Worm (Caenorhabditis elegans) whole organism, L1 larva: ENCODE results near the gene F32F2.4.

Source experiments
- C16A3.4 ChIP-seq: fragments of 150-350 bp; optimal IDR thresholded peaks from 2 replicates; lab custom pipeline; 2014; ENCODE audit warnings: missing biosample characterization, missing genetic modification characterization
- aha-1 ChIP-seq: fragments of 150-350 bp; optimal IDR thresholded peaks from 2 replicates; lab custom pipeline; 2014; ENCODE audit warnings: missing biosample characterization, missing genetic modification characterization
- ama-1 ChIP-seq: fragments of 150-350 bp; optimal IDR thresholded peaks from 2 replicates; lab custom pipeline; 2014
- blmp-1 ChIP-seq: fragments of 150-350 bp; optimal IDR thresholded peaks from 2 replicates; lab custom pipeline; 2014; ENCODE audit warnings: missing biosample characterization, missing genetic modification characterization
- dpl-1 ChIP-seq, 3 experiments: fragments of 150-350 bp in 2 of 3; sonication (generic microtip) in 1 of 3; optimal IDR thresholded peaks; 2 replicates each; lab custom pipeline; 2014 to 2017; ENCODE audit warnings: missing biosample characterization in 3 of 3, missing genetic modification characterization in 3 of 3, missing genetic modification reagents in 3 of 3
- dsc-1 ChIP-seq: sonication (generic microtip); optimal IDR thresholded peaks from 2 replicates; lab custom pipeline; 2016; ENCODE audit warnings: mild to moderate bottlenecking, missing genetic modification characterization, missing compliant biosample characterization
- efl-1 ChIP-seq, 4 experiments: fragments of 150-350 bp; optimal IDR thresholded peaks in 3 of 4; peaks in 1 of 4; 1 replicate in 1 of 4; 2 replicates in 3 of 4; lab custom pipeline; 2014; ENCODE audit warnings: missing biosample characterization in 2 of 4, missing genetic modification characterization in 2 of 4, missing genetic modification reagents in 2 of 4
- egl-27 ChIP-seq, 2 experiments: fragments of 150-350 bp in 1 of 2; sonication (generic microtip); optimal IDR thresholded peaks; 3 replicates each; lab custom pipeline; 2017 to 2018; ENCODE audit warnings: missing biosample characterization in 2 of 2, missing genetic modification characterization in 2 of 2, missing genetic modification reagents in 2 of 2
- elt-2 ChIP-seq: sonication (generic microtip); optimal IDR thresholded peaks from 2 replicates; lab custom pipeline; 2016; ENCODE audit warnings: missing genetic modification characterization, mild to moderate bottlenecking, inconsistent platforms, missing compliant biosample characterization, missing genetic modification reagents
- fkh-10 ChIP-seq: sonication (generic microtip); optimal IDR thresholded peaks from 2 replicates; lab custom pipeline; 2017; ENCODE audit warnings: missing biosample characterization, missing genetic modification reagents, missing genetic modification characterization
- fkh-4 ChIP-seq: sonication (generic microtip); optimal IDR thresholded peaks from 2 replicates; lab custom pipeline; 2016; ENCODE audit warnings: missing compliant biosample characterization, missing genetic modification characterization, borderline replicate concordance
- fkh-8 ChIP-seq: sonication (generic microtip); optimal IDR thresholded peaks from 2 replicates; lab custom pipeline; 2016; ENCODE audit warnings: mild to moderate bottlenecking, missing genetic modification characterization, missing compliant biosample characterization
- fos-1 ChIP-seq: fragments of 150-350 bp; optimal IDR thresholded peaks from 2 replicates; lab custom pipeline; 2014; ENCODE audit warnings: missing biosample characterization, missing genetic modification characterization
- hlh-4 ChIP-seq: sonication (generic microtip); optimal IDR thresholded peaks from 2 replicates; lab custom pipeline; 2016; ENCODE audit warnings: mild to moderate bottlenecking, missing genetic modification characterization, missing compliant biosample characterization
- hpl-2 ChIP-seq: fragments of 150-350 bp; optimal IDR thresholded peaks from 2 replicates; lab custom pipeline; 2014; ENCODE audit warnings: missing biosample characterization, missing genetic modification reagents, missing genetic modification characterization
- jun-1 ChIP-seq: fragments of 150-350 bp; optimal IDR thresholded peaks from 2 replicates; lab custom pipeline; 2014; ENCODE audit warnings: missing biosample characterization, missing genetic modification reagents, missing genetic modification characterization
- lin-14 ChIP-seq: fragments of 200-800 bp; sonication (Bioruptor generic); optimal IDR thresholded peaks from 2 replicates; lab custom pipeline; 2018; ENCODE audit warnings: mild to moderate bottlenecking, missing genetic modification characterization, moderate library complexity, missing compliant biosample characterization
- lin-35 ChIP-seq, 2 experiments: fragments of 150-350 bp; optimal IDR thresholded peaks; 2 replicates each; lab custom pipeline; 2014; ENCODE audit warnings: missing biosample characterization in 2 of 2, missing genetic modification characterization in 2 of 2, missing genetic modification reagents in 2 of 2
- lsy-2 ChIP-seq, 2 experiments: fragments of 150-350 bp; optimal IDR thresholded peaks; 2 replicates each; lab custom pipeline; 2014; ENCODE audit warnings: missing biosample characterization in 2 of 2, missing genetic modification characterization in 2 of 2
- mab-9 ChIP-seq: fragments of 200-800 bp; sonication (Bioruptor generic); IDR thresholded peaks from 2 replicates; pipeline ENCODE4 v1.3.6; 2022; ENCODE audit warnings: missing genetic modification reagents, missing genetic modification characterization, missing compliant biosample characterization
- mdl-1 ChIP-seq, 2 experiments: fragments of 150-350 bp; optimal IDR thresholded peaks; 2 replicates each; lab custom pipeline; 2014 to 2017; ENCODE audit warnings: missing biosample characterization in 2 of 2, missing genetic modification characterization in 2 of 2, inconsistent platforms in 1 of 2
- mef-2 ChIP-seq: fragments of 150-350 bp; optimal IDR thresholded peaks from 2 replicates; lab custom pipeline; 2014; ENCODE audit warnings: missing biosample characterization, missing genetic modification characterization
- nhr-12 ChIP-seq: sonication (generic microtip); optimal IDR thresholded peaks from 2 replicates; lab custom pipeline; 2017; ENCODE audit warnings: missing biosample characterization, missing genetic modification characterization
- nhr-28 ChIP-seq: fragments of 150-350 bp; optimal IDR thresholded peaks from 2 replicates; lab custom pipeline; 2014; ENCODE audit warnings: missing biosample characterization, missing genetic modification characterization
- nhr-47 ChIP-seq: sonication (generic microtip); optimal IDR thresholded peaks from 2 replicates; lab custom pipeline; 2016; ENCODE audit warnings: mild to moderate bottlenecking, missing genetic modification characterization, moderate library complexity, missing compliant biosample characterization
- nhr-71 ChIP-seq: sonication (generic microtip); optimal IDR thresholded peaks from 2 replicates; lab custom pipeline; 2016; ENCODE audit warnings: mild to moderate bottlenecking, missing genetic modification characterization, moderate library complexity, missing compliant biosample characterization
- nhr-76 ChIP-seq: sonication (generic microtip); optimal IDR thresholded peaks from 2 replicates; lab custom pipeline; 2017; ENCODE audit warnings: missing biosample characterization, missing genetic modification characterization
- nhr-84 ChIP-seq: sonication (generic microtip); optimal IDR thresholded peaks from 2 replicates; lab custom pipeline; 2017; ENCODE audit warnings: missing biosample characterization, missing genetic modification characterization
- pqm-1 ChIP-seq: sonication (generic microtip); optimal IDR thresholded peaks from 3 replicates; lab custom pipeline; 2017; ENCODE audit warnings: missing biosample characterization, missing genetic modification characterization
- rnt-1 ChIP-seq: sonication (generic microtip); optimal IDR thresholded peaks from 2 replicates; lab custom pipeline; 2016; ENCODE audit warnings: mild to moderate bottlenecking, missing genetic modification characterization, moderate library complexity, missing compliant biosample characterization
- snu-23 ChIP-seq: sonication (generic microtip); optimal IDR thresholded peaks from 2 replicates; lab custom pipeline; 2016; ENCODE audit warnings: missing genetic modification characterization, missing compliant biosample characterization
- sptf-1 ChIP-seq: fragments of 150-350 bp; optimal IDR thresholded peaks from 2 replicates; lab custom pipeline; 2014; ENCODE audit warnings: missing biosample characterization, missing genetic modification characterization
- tlp-1 ChIP-seq: fragments of 150-350 bp; optimal IDR thresholded peaks from 2 replicates; lab custom pipeline; 2014; ENCODE audit warnings: missing biosample characterization, missing genetic modification characterization
- unc-30 ChIP-seq: sonication (generic microtip); optimal IDR thresholded peaks from 2 replicates; lab custom pipeline; 2017; ENCODE audit warnings: missing biosample characterization, missing genetic modification characterization
- vab-15 ChIP-seq: sonication (generic microtip); optimal IDR thresholded peaks from 2 replicates; lab custom pipeline; 2017; ENCODE audit warnings: missing genotype, mild to moderate bottlenecking, missing genetic modification characterization, missing compliant biosample characterization
- zip-4 ChIP-seq: fragments of 200-800 bp; sonication (Bioruptor generic); optimal IDR thresholded peaks from 2 replicates; lab custom pipeline; 2018; ENCODE audit warnings: mild to moderate bottlenecking, missing genetic modification characterization, moderate library complexity, missing compliant biosample characterization
- ztf-11 ChIP-seq, 2 experiments: sonication (generic microtip); optimal IDR thresholded peaks; 2 replicates each; lab custom pipeline; 2016 to 2017; ENCODE audit warnings: missing genetic modification characterization in 2 of 2, missing biosample characterization in 1 of 2, missing compliant biosample characterization in 1 of 2

Gene F32F2.4

DNA sequence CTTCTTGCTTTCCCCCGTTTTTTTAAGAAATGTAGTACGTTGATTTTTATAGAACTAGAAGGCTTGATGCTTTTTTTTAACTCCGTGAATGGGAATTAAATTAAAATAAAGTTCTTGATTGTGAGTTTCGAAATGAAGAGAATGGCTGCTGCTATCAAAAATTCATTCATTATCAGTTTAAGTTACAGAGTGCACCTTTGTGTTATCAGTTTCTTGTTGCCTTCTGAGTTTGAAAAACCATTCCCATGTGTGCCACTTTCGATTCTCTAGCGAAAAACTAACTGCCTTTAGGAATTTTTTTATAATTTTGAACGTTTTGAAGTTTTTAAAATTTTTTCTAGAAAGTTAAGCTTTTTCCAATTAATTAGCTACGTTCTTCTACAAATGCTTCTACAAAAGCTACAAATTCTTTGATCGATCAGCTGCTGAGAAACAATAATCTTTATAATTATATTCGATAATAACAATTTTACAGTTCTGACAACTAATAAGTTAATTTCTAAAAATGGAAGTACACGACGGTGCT lies 28.7 kb downstream of the F32F2.4 start, which contains the start of gene C26E1.2:
Gene C26E1.2 (plus strand): TSS at position 476 of the 526 bp plus-strand sequence.
- no peak for TF ChIP-seq nhr-76
- no peak for TF ChIP-seq hlh-4
- TF ChIP-seq jun-1 (tag; lab: Kevin White, UChicago) = no peak
- TF ChIP-seq elt-2 (tag; lab: Kevin White, UChicago) = peak; percentile 72

DNA sequence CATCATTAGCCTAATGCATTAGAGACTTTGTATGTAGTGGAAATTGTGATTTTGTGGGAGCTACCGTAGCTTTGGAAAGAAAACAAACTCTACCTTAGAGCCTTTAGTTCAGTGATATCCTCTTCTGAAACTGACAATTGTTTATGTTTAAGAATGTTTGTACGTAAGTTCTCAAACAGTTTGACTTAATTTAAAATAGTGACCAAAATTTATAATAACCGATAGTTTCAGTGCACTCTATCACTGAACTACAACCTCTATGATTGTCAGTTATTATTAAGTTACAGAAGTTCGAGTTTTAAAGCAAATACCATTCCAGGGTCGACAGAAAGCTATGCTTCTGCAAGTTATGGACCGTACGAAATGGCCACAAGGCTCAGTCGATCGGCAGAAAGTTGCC lies 32.6 kb downstream of the F32F2.4 start, which contains the start of gene C50B6.1:
Gene C50B6.1 (plus strand): TSS at position 301 of the 400 bp plus-strand sequence.
- TF ChIP-seq egl-27 (tag; optimal IDR thresholded peaks at IDR 0.05; lab: Kevin White, UChicago) (no peak), zip-4 (no peak), aha-1 (no peak), hlh-4 (no peak), pqm-1 (tag; lab: Kevin White, UChicago) (no peak), nhr-84 (no peak), lin-14 (GFP tag; lab: Kevin White, UChicago) (no peak), vab-15 (no peak), lsy-2 (tag; optimal IDR thresholded peaks at IDR 0.05; lab: Kevin White, UChicago) (no peak), dpl-1 (GFP tag; optimal IDR thresholded peaks at IDR 0.05; lab: Kevin White, UChicago) (no peak)

DNA sequence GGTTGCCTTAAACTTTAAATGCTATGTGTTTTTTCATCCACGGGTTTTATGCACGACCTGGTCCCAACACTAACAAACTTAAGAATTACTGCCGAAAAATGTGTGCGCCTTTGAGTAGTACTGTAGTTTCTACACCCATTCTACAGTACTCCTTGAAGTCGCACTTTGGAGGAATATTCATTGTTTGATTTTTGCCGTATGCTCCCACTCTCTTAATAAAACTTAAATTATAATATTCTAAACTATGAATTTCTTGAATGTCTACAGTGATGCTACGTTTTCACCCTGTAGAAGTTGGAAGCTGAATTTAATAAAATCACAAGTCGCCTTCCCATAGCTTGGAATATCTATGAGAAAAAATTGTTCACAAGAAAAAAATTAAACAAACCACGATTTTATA lies 33.7 kb downstream of the F32F2.4 start:
- TF ChIP-seq fkh-10 = no peak
- TF ChIP-seq unc-30 (tag; lab: Kevin White, UChicago) = no peak
- no peak for TF ChIP-seq fkh-8
- no peak for TF ChIP-seq dsc-1 (tag; lab: Kevin White, UChicago)
- TF ChIP-seq nhr-71 = no peak
- no peak for TF ChIP-seq nhr-47 (tag; lab: Kevin White, UChicago)
- no peak for TF ChIP-seq aha-1
- no peak for TF ChIP-seq fos-1
- no peak for TF ChIP-seq mab-9 (GFP tag; lab: Robert Waterston, UW)
- TF ChIP-seq fkh-4 = no peak
- TF ChIP-seq ama-1 (lab: Kevin White, UChicago) = no peak
- TF ChIP-seq nhr-28 = no peak
- TF ChIP-seq mef-2 (tag; lab: Kevin White, UChicago) = no peak
- no peak for TF ChIP-seq nhr-12
- TF ChIP-seq elt-2 (tag; lab: Kevin White, UChicago) = no peak
- no peak for TF ChIP-seq blmp-1
- TF ChIP-seq, all 84 proteins: peak for 0

DNA sequence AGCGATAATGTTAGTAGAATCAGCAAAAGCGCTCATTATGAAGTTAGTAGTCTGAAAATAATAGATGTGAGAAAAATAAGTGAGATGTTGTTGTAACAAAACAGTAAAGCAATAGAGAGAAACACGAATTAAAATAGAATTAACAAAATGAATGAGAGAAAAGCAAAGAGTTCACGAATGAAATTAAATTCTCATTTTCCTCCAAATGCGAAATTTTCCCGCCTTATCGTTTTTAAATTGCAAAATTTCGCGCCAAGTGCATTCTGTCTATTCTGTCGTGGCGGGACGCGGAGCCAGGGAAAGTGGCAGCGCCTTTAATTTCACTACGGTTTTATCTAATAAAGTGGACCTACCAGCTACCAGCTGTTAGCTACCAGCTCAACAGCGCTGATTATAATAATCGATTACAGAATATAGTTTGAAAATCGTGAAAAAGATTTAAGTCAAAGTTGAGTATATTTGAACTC lies 36.2 kb downstream of the F32F2.4 start, which contains the start of gene nasp-2:
Gene nasp-2 (minus strand): TSS at position 51 of the 467 bp plus-strand sequence.
- TF ChIP-seq lsy-2 (tag; optimal IDR thresholded peaks at IDR 0.05; lab: Kevin White, UChicago) (peak in 1 of 2 experiments; percentile 38), hpl-2 (no peak), dpl-1 (GFP tag; optimal IDR thresholded peaks at IDR 0.05; lab: Kevin White, UChicago) (peak; percentile 72 to 90 (median 85)), efl-1 (optimal IDR thresholded peaks at IDR 0.05; lab: Kevin White, UChicago) (peak; percentile 81 to 88), efl-1 (GFP tag; optimal IDR thresholded peaks at IDR 0.05 in 1 of 2; lab: Kevin White, UChicago) (peak; percentile 79 to 97), rnt-1 (tag; lab: Kevin White, UChicago) (peak; percentile 45), blmp-1 (peak; percentile 5), ama-1 (lab: Kevin White, UChicago) (no peak), sptf-1 (tag; lab: Kevin White, UChicago) (no peak), tlp-1 (tag; lab: Kevin White, UChicago) (no peak), lin-35 (GFP tag; optimal IDR thresholded peaks at IDR 0.05; lab: Kevin White, UChicago) (peak; percentile 71 to 90), C16A3.4 (peak; percentile 47), mdl-1 (tag; optimal IDR thresholded peaks at IDR 0.05; lab: Kevin White, UChicago) (no peak), ztf-11 (tag; optimal IDR thresholded peaks at IDR 0.05; lab: Kevin White, UChicago) (no peak), snu-23 (peak; percentile 2)
